Fruit fly (Drosophila melanogaster): ENCODE measurements around the gene Lgr4.
A peak's percentile ranks its signal among the peaks of the same experiment; 100 is the strongest.

Lgr4 gene

DNA sequence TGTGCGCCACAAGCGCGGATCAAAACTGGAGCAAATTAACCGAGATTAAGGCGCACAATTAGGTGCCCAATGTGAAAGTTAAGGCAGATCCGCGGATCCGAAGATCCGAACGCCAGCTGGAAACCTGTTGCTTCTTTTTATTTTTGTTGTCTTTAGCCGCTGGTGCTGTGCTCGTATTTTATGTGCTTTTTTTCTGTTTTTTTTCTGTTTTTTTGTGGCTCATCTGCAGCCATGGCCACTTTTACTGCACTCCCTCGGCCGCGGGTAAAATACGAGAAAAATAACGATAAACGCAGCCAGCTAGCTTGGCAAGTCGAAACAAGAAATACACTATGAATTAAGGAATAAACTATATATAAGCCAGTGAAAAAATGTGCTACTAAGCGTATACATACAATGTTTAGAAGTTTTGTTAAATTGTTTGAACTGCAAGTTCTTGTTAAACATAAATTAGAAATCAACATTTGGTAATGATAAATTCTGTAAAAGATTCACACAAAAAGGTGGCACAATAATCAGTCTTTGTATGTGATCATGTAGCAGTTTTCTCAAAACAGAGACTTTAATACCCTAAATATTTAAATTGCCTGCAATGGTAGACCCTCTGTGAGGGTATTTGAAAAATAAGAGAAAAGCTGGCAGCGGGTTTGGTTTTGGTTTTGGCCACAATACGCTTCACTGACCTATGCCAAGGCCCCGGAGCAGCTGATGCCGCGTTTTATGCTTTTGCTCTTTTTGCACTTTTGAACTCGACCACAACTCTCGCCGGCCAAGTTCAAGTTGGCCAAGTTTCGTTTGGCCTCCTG, 72.3 kb downstream of the Lgr4 start:
- TF ChIP-seq cnc (optimal IDR thresholded peaks at IDR 0.05) = no peak
- TF ChIP-seq tj (GFP tag; optimal IDR thresholded peaks at IDR 0.05) = peak; percentile 44
- no peak for TF ChIP-seq CG7101 (tag; optimal IDR thresholded peaks at IDR 0.05)

DNA sequence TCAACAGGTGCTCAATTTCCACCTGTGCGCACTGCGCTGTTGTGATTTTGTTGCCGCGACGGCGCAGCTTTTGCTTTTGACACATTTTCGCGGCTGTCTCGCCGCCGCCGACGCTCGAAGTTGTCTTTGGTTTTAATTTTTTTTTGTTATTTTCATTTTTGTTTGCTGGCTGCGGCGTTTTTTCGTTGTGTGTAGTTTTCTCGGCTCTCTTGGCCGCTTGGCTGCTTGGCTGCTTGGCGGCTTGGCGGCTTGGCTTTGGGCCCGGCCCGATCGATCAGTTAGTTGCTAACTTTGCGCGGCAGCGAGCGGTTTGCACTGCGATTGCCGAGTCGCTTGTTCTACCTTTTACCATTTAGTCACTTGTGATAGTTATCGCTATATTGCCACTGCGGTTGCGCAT, 74.1 kb downstream of the Lgr4 start, which contains the start of gene CG42237:
CG42237 (plus strand) TSS at position 271 of the 400 bp plus-strand sequence.
- TF ChIP-seq CG1620 (GFP tag; optimal IDR thresholded peaks at IDR 0.05) (no peak), CG11617 (GFP tag; optimal IDR thresholded peaks at IDR 0.05) (no peak), toe (GFP tag; optimal IDR thresholded peaks at IDR 0.05) (no peak), cic (GFP tag; optimal IDR thresholded peaks at IDR 0.05) (no peak), pad (GFP tag; optimal IDR thresholded peaks at IDR 0.05) (no peak), Crg-1 (GFP tag; optimal IDR thresholded peaks at IDR 0.05) (no peak), CG33017 (tag; optimal IDR thresholded peaks at IDR 0.05) (no peak), CG7101 (tag; optimal IDR thresholded peaks at IDR 0.05) (no peak), ovo (GFP tag; optimal IDR thresholded peaks at IDR 0.05) (no peak), tj (GFP tag; optimal IDR thresholded peaks at IDR 0.05) (no peak), CG14711 (tag; optimal IDR thresholded peaks at IDR 0.05) (no peak), Hr96 (GFP tag; optimal IDR thresholded peaks at IDR 0.05) (no peak), CG7045 (GFP tag; optimal IDR thresholded peaks at IDR 0.05) (no peak), Mnt (GFP tag; optimal IDR thresholded peaks at IDR 0.05) (no peak), CG5204 (GFP tag; optimal IDR thresholded peaks at IDR 0.05) (no peak)

DNA sequence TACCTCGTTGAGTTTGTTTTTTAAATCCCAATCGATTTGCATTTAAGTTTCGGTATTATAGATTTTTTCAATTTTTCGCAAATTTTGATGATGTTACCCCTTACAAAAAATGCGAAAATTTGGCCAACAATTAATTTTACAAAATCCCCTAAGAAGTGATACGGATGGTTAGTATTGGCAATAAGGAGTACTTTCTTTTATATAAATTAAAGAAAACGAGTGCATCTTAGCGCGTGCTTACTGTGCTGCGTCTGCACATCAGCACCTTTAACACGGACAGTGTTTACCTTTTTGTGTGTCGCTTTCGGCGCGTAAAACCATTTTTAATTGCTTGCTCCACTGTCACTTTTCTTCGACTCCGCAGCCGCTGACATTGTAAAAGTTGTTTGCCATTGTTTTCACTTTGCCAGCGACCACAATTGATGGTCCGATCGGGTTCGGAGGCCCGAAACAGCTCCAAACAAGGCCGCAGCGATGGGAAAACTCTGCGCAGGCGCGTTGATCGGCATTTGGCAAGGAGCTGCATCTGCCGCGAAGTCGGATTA, 75.0 kb downstream of the Lgr4 start:
- TF ChIP-seq CG14711 (tag; optimal IDR thresholded peaks at IDR 0.05) = no peak
- TF ChIP-seq tj (GFP tag; optimal IDR thresholded peaks at IDR 0.05) = no peak
- TF ChIP-seq Crg-1 (GFP tag; optimal IDR thresholded peaks at IDR 0.05) = no peak
- TF ChIP-seq ovo (GFP tag; optimal IDR thresholded peaks at IDR 0.05) = no peak
- TF ChIP-seq CG11617 (GFP tag; optimal IDR thresholded peaks at IDR 0.05) = no peak
- no peak for TF ChIP-seq cnc (optimal IDR thresholded peaks at IDR 0.05)
- no peak for TF ChIP-seq cic (GFP tag; optimal IDR thresholded peaks at IDR 0.05)
- no peak for TF ChIP-seq Hr96 (GFP tag; optimal IDR thresholded peaks at IDR 0.05)
- TF ChIP-seq pad (GFP tag; optimal IDR thresholded peaks at IDR 0.05) = no peak
- TF ChIP-seq Clk (GFP tag; optimal IDR thresholded peaks at IDR 0.05) = no peak
- TF ChIP-seq bab1 (GFP tag; optimal IDR thresholded peaks at IDR 0.05) = no peak
- TF ChIP-seq CG5204 (GFP tag; optimal IDR thresholded peaks at IDR 0.05) = no peak
- TF ChIP-seq toe (GFP tag; optimal IDR thresholded peaks at IDR 0.05) = no peak
- TF ChIP-seq CG12768 (GFP tag; optimal IDR thresholded peaks at IDR 0.05) = no peak
- no peak for TF ChIP-seq Mnt (GFP tag; optimal IDR thresholded peaks at IDR 0.05)
- TF ChIP-seq CG7101 (tag; optimal IDR thresholded peaks at IDR 0.05) = no peak
- no peak for TF ChIP-seq CG7045 (GFP tag; optimal IDR thresholded peaks at IDR 0.05)
- no peak for TF ChIP-seq CG1620 (GFP tag; optimal IDR thresholded peaks at IDR 0.05)

DNA sequence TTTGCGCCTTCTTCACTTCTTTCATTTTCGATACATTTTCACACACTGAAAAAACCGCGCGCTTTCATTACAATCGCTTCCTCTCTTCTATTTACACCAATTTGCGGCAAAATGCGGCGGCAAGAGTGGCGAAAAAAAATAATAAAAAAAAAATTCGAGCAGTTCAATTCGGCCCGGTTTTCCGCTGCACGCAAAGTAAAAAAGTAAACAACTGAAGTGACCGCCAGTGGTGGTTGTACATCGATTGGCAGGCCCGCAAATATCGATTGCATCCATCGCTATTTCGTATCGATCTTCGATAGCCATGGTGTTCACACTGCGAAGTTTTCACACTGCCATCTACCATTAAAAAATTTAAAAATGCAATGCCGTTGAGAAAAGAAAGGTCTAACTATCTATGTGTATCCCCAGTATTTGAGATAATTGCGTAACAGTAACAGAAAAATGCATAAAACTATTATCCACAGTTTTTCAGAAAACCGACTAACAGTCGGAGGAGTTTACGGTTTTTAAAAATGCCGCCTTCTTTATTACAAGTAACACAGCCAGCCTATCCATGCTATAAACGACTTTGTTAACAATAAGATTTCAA, 76.6 kb downstream of the Lgr4 start, which contains the start of gene Chpf:
Chpf (minus strand) TSS at position 225 of the 592 bp plus-strand sequence.
- TF ChIP-seq Hr96 (GFP tag; optimal IDR thresholded peaks at IDR 0.05) (peak; percentile 48), Mnt (GFP tag; optimal IDR thresholded peaks at IDR 0.05) (peak; percentile 34), pad (GFP tag; optimal IDR thresholded peaks at IDR 0.05) (no peak)

DNA sequence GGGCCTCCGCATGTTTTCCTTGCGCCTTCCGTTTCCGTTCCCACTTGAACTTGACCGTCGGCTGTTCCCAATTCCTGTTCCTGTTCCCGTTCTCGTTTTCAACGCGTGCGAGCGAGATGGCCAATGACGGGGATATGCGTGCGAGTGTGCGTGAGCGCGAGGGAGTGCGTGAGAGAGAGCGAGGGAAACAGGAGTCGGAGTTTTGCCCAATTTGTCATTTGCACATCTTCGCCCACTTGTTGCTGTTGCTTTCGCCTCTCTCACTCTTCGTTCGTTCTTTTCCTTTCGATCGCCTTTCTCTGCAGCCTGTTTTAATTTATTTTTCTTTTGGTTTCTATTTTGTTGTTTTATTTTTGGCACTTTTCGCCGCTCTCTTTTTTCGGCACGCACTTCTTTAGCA, 77.1 kb downstream of the Lgr4 start:
- TF ChIP-seq CG12768 (GFP tag; optimal IDR thresholded peaks at IDR 0.05) = no peak
- TF ChIP-seq tj (GFP tag; optimal IDR thresholded peaks at IDR 0.05) = no peak
- peak; percentile 18 for TF ChIP-seq pad (GFP tag; optimal IDR thresholded peaks at IDR 0.05)
- no peak for TF ChIP-seq CG7101 (tag; optimal IDR thresholded peaks at IDR 0.05)

Data from whole organism, adult.